Fruit fly (Drosophila melanogaster): Measurements from ENCODE around the gene CG17919.

Gene CG17919

dm6 chr3R:6373512-6374306 lies 29.9 kb downstream of the CG17919 start (continued):
- TF ChIP-seq hbn (GFP tag; IDR thresholded peaks at IDR 0.05; ENCODE audit: partially characterized antibody): peak; percentile 19; the same call in 1 of the 2 replicates
- no peak for TF ChIP-seq Bgb (GFP tag; IDR thresholded peaks at IDR 0.05; ENCODE audit: partially characterized antibody)
- TF ChIP-seq sim (GFP tag; IDR thresholded peaks at IDR 0.05): 0 out of 2 replicates have a peak, but pooled peaks have one; percentile 7
- peak; percentile 65 for TF ChIP-seq CG8924 (tag; optimal IDR thresholded peaks at IDR 0.05)
- TF ChIP-seq CG17829 (tag; optimal IDR thresholded peaks at IDR 0.05): peak; percentile 42
- TF ChIP-seq CG10565 (GFP tag; optimal IDR thresholded peaks at IDR 0.05): no peak
- no peak for TF ChIP-seq Side (GFP tag; optimal IDR thresholded peaks at IDR 0.05)
- peak; percentile 51 for TF ChIP-seq CoRest (tag; optimal IDR thresholded peaks at IDR 0.05)
- TF ChIP-seq CG3995 (GFP tag; optimal IDR thresholded peaks at IDR 0.05): peak; percentile 33
- no peak; the same call in 1 of the 2 replicates for TF ChIP-seq ranshi (GFP tag; IDR thresholded peaks at IDR 0.05)
- TF ChIP-seq gfzf (GFP tag; optimal IDR thresholded peaks at IDR 0.05): no peak
- no peak for TF ChIP-seq ash1 (GFP tag; optimal IDR thresholded peaks at IDR 0.05)
- TF ChIP-seq vfl (GFP tag; optimal IDR thresholded peaks at IDR 0.05): no peak
- TF ChIP-seq CTCF (GFP tag; optimal IDR thresholded peaks at IDR 0.05): no peak
- no peak for TF ChIP-seq Nf-YB (GFP tag; optimal IDR thresholded peaks at IDR 0.05)
- peak; percentile 3 for TF ChIP-seq CG4707 (GFP tag; optimal IDR thresholded peaks at IDR 0.05)
- no peak for TF ChIP-seq HLH4C (GFP tag; IDR thresholded peaks at IDR 0.05; ENCODE audit: partially characterized antibody)
- no peak for TF ChIP-seq zfh1 (GFP tag; IDR thresholded peaks at IDR 0.05)
- peak; percentile 49 for TF ChIP-seq lbe (GFP tag; optimal IDR thresholded peaks at IDR 0.05)
- no peak for TF ChIP-seq CkIIα-i1 (GFP tag; IDR thresholded peaks at IDR 0.05)
- TF ChIP-seq slp2 (GFP tag; optimal IDR thresholded peaks at IDR 0.05): no peak
- peak; percentile 2 for TF ChIP-seq Mad (GFP tag; optimal IDR thresholded peaks at IDR 0.05)
- no peak for TF ChIP-seq Nf-YA (GFP tag; IDR thresholded peaks at IDR 0.05)
- TF ChIP-seq Opbp (GFP tag; IDR thresholded peaks at IDR 0.05; ENCODE audit: partially characterized antibody): no peak
- TF ChIP-seq zf30C (GFP tag; optimal IDR thresholded peaks at IDR 0.05): no peak
- TF ChIP-seq Dfd (GFP tag; optimal IDR thresholded peaks at IDR 0.05): no peak
- TF ChIP-seq CG10654 (GFP tag; optimal IDR thresholded peaks at IDR 0.05): peak; percentile 9
- peak; percentile 87 for TF ChIP-seq Med (GFP tag)
- no peak for TF ChIP-seq CG9876 (GFP tag; optimal IDR thresholded peaks at IDR 0.05)
- peak; percentile 26; the same call in 2 of the 3 replicates for TF ChIP-seq Doc3 (GFP tag; IDR thresholded peaks at IDR 0.05; ENCODE audit: partially characterized antibody)
- TF ChIP-seq chif (GFP tag; optimal IDR thresholded peaks at IDR 0.05): no peak
- TF ChIP-seq CG14860 (GFP tag; IDR thresholded peaks at IDR 0.05; ENCODE audit: partially characterized antibody): no peak
- TF ChIP-seq eyg (GFP tag; optimal IDR thresholded peaks at IDR 0.05): peak; percentile 13
- no peak for TF ChIP-seq CG3726 (GFP tag; IDR thresholded peaks at IDR 0.05)
- peak; percentile 78 for TF ChIP-seq CG10209 (GFP tag; optimal IDR thresholded peaks at IDR 0.05)
- TF ChIP-seq pum (GFP tag; optimal IDR thresholded peaks at IDR 0.05): no peak
- TF ChIP-seq CG9609 (GFP tag; optimal IDR thresholded peaks at IDR 0.05): no peak
- TF ChIP-seq CG12071 (GFP tag; optimal IDR thresholded peaks at IDR 0.05): no peak
- TF ChIP-seq CG2199 (GFP tag; IDR thresholded peaks at IDR 0.05): no peak
- no peak for TF ChIP-seq hb (GFP tag; IDR thresholded peaks at IDR 0.05; ENCODE audit: partially characterized antibody)
- no peak for TF ChIP-seq run (tag; optimal IDR thresholded peaks at IDR 0.05)
- TF ChIP-seq Dip2 (GFP tag; IDR thresholded peaks at IDR 0.05): no peak
- no peak for TF ChIP-seq HmgD (GFP tag; optimal IDR thresholded peaks at IDR 0.05)
- TF ChIP-seq CG14965 (GFP tag; optimal IDR thresholded peaks at IDR 0.05; ENCODE audit: borderline replicate concordance): no peak
- no peak for TF ChIP-seq CG4360 (GFP tag; IDR thresholded peaks at IDR 0.05)
- TF ChIP-seq CG15696 (tag; optimal IDR thresholded peaks at IDR 0.05): peak; percentile 19
- TF ChIP-seq Optix (GFP tag; IDR thresholded peaks at IDR 0.05): no peak
- peak; percentile 23 for TF ChIP-seq CG2712 (tag; optimal IDR thresholded peaks at IDR 0.05)
- TF ChIP-seq CG3065 (GFP tag; optimal IDR thresholded peaks at IDR 0.05): no peak
- no peak for TF ChIP-seq CG15073 (GFP tag; optimal IDR thresholded peaks at IDR 0.05)

All from whole organism, embryonic.